Worm (Caenorhabditis elegans) whole organism, late embryonic: ENCODE measurements around the gene Y82E9BL.12.

ENCODE experiments used
- C38D4.7 ChIP-seq: fragments of 200-800 bp; sonication (Bioruptor generic); optimal IDR thresholded peaks from 2 replicates; lab custom pipeline; 2018; ENCODE audit warnings: mild to moderate bottlenecking, missing genetic modification characterization, moderate library complexity, missing compliant biosample characterization
- F13H6.1 ChIP-seq: sonication (generic microtip); optimal IDR thresholded peaks from 2 replicates; lab custom pipeline; 2016; ENCODE audit warnings: missing genetic modification characterization, missing compliant biosample characterization
- K09A11.1 ChIP-seq: sonication (generic microtip); optimal IDR thresholded peaks from 2 replicates; lab custom pipeline; 2017; ENCODE audit warnings: antibody characterized with exemption, mild to moderate bottlenecking, missing genetic modification characterization, missing compliant biosample characterization; ENCODE audit not compliant: insufficient read depth
- T23F11.4 ChIP-seq: fragments of 200-800 bp; sonication (Bioruptor generic); optimal IDR thresholded peaks from 2 replicates; lab custom pipeline; 2018; ENCODE audit warnings: mild to moderate bottlenecking, missing genetic modification characterization, missing compliant biosample characterization
- Y22D7AL.16 ChIP-seq: sonication (generic microtip); optimal IDR thresholded peaks from 2 replicates; lab custom pipeline; 2016; ENCODE audit warnings: missing genetic modification characterization, missing compliant biosample characterization
- ahr-1 ChIP-seq: sonication (generic microtip); optimal IDR thresholded peaks from 2 replicates; lab custom pipeline; 2016; ENCODE audit warnings: missing genetic modification characterization, missing compliant biosample characterization
- ceh-18 ChIP-seq: sonication (generic microtip); optimal IDR thresholded peaks from 2 replicates; lab custom pipeline; 2016; ENCODE audit warnings: missing genetic modification characterization, missing compliant biosample characterization
- ceh-19 ChIP-seq: fragments of 200-800 bp; sonication (Bioruptor generic); optimal IDR thresholded peaks from 2 replicates; lab custom pipeline; 2018; ENCODE audit warnings: mild to moderate bottlenecking, missing genetic modification characterization, missing compliant biosample characterization
- ceh-22 ChIP-seq: sonication (generic microtip); optimal IDR thresholded peaks from 2 replicates; lab custom pipeline; 2017; ENCODE audit warnings: missing biosample characterization, missing genetic modification characterization
- ceh-24 ChIP-seq: sonication (generic microtip); optimal IDR thresholded peaks from 2 replicates; lab custom pipeline; 2016; ENCODE audit warnings: mild to moderate bottlenecking, missing genetic modification characterization, missing compliant biosample characterization
- ceh-34 ChIP-seq: sonication (generic microtip); optimal IDR thresholded peaks from 2 replicates; lab custom pipeline; 2016; ENCODE audit warnings: mild to moderate bottlenecking, missing genetic modification characterization, missing compliant biosample characterization
- ceh-45 ChIP-seq: fragments of 200-800 bp; sonication (Bioruptor generic); IDR thresholded peaks from 2 replicates; pipeline ENCODE4 v1.3.6; 2022; ENCODE audit warnings: missing genetic modification reagents, missing genetic modification characterization, missing compliant biosample characterization
- ceh-48 ChIP-seq: sonication (generic microtip); optimal IDR thresholded peaks from 2 replicates; lab custom pipeline; 2016; ENCODE audit warnings: missing genetic modification characterization, inconsistent platforms, missing compliant biosample characterization
- ceh-6 ChIP-seq: fragments of 200-800 bp; sonication (Bioruptor generic); optimal IDR thresholded peaks from 2 replicates; lab custom pipeline; 2018; ENCODE audit warnings: mild to moderate bottlenecking, missing genetic modification characterization, missing compliant biosample characterization
- ceh-9 ChIP-seq: sonication (generic microtip); optimal IDR thresholded peaks from 2 replicates; lab custom pipeline; 2016; ENCODE audit warnings: mild to moderate bottlenecking, missing genetic modification characterization, inconsistent platforms, missing compliant biosample characterization
- che-1 ChIP-seq: sonication (generic microtip); optimal IDR thresholded peaks from 2 replicates; lab custom pipeline; 2016; ENCODE audit warnings: mild to moderate bottlenecking, missing genetic modification characterization, missing compliant biosample characterization
- fkh-6 ChIP-seq: sonication (generic microtip); optimal IDR thresholded peaks from 2 replicates; lab custom pipeline; 2016; ENCODE audit warnings: missing genetic modification characterization, missing compliant biosample characterization
- gmeb-2 ChIP-seq: sonication (generic microtip); optimal IDR thresholded peaks from 2 replicates; lab custom pipeline; 2016; ENCODE audit warnings: missing genetic modification characterization, inconsistent platforms, missing compliant biosample characterization
- hlh-15 ChIP-seq: sonication (generic microtip); optimal IDR thresholded peaks from 2 replicates; lab custom pipeline; 2016; ENCODE audit warnings: missing genetic modification characterization, missing compliant biosample characterization
- lim-6 ChIP-seq: sonication (generic microtip); optimal IDR thresholded peaks from 2 replicates; lab custom pipeline; 2016; ENCODE audit warnings: missing genetic modification characterization, missing compliant biosample characterization
- lin-11 ChIP-seq: fragments of 200-800 bp; sonication (Bioruptor generic); optimal IDR thresholded peaks from 2 replicates; lab custom pipeline; 2018; ENCODE audit warnings: mild to moderate bottlenecking, missing genetic modification characterization, missing compliant biosample characterization
- mec-3 ChIP-seq: sonication (generic microtip); optimal IDR thresholded peaks from 2 replicates; lab custom pipeline; 2016; ENCODE audit warnings: borderline replicate concordance, missing genetic modification characterization, missing compliant biosample characterization
- nfya-1 ChIP-seq: sonication (generic microtip); optimal IDR thresholded peaks from 2 replicates; lab custom pipeline; 2017; ENCODE audit warnings: missing genetic modification characterization, mild to moderate bottlenecking, missing compliant biosample characterization, antibody characterized with exemption, moderate library complexity
- nhr-232 ChIP-seq: sonication (generic microtip); optimal IDR thresholded peaks from 2 replicates; lab custom pipeline; 2016; ENCODE audit warnings: missing genetic modification characterization, missing compliant biosample characterization
- pag-3 ChIP-seq: sonication (generic microtip); optimal IDR thresholded peaks from 2 replicates; lab custom pipeline; 2016; ENCODE audit warnings: missing compliant biosample characterization, missing genetic modification characterization, borderline replicate concordance
- pax-1 ChIP-seq: fragments of 150-350 bp; optimal IDR thresholded peaks from 2 replicates; lab custom pipeline; 2014; ENCODE audit warnings: missing biosample characterization, missing genetic modification characterization
- pha-2 ChIP-seq: sonication (generic microtip); optimal IDR thresholded peaks from 2 replicates; lab custom pipeline; 2017; ENCODE audit warnings: mild to moderate bottlenecking, missing genetic modification characterization, missing compliant biosample characterization
- pqm-1 ChIP-seq: sonication (generic microtip); optimal IDR thresholded peaks from 2 replicates; lab custom pipeline; 2016; ENCODE audit warnings: missing genetic modification characterization, missing compliant biosample characterization
- pros-1 ChIP-seq: fragments of 150-350 bp; optimal IDR thresholded peaks from 2 replicates; lab custom pipeline; 2014; ENCODE audit warnings: missing biosample characterization, missing genetic modification reagents, missing genetic modification characterization
- ref-2 ChIP-seq: sonication (generic microtip); optimal IDR thresholded peaks from 2 replicates; lab custom pipeline; 2016; ENCODE audit warnings: missing genetic modification characterization, missing compliant biosample characterization
- sdc-2 ChIP-seq: sonication (generic microtip); optimal IDR thresholded peaks from 2 replicates; lab custom pipeline; 2016; ENCODE audit warnings: missing genotype, missing genetic modification characterization, missing compliant biosample characterization
- sox-2 ChIP-seq: fragments of 200-800 bp; sonication (Bioruptor generic); IDR thresholded peaks from 2 replicates; pipeline ENCODE4 v1.3.6; 2022; ENCODE audit warnings: missing genetic modification reagents, missing genetic modification characterization, missing compliant biosample characterization
- syd-9 ChIP-seq: sonication (generic microtip); optimal IDR thresholded peaks from 2 replicates; lab custom pipeline; 2016; ENCODE audit warnings: mild to moderate bottlenecking, missing genetic modification characterization, moderate library complexity, missing compliant biosample characterization
- tbx-2 ChIP-seq: sonication (generic microtip); optimal IDR thresholded peaks from 2 replicates; lab custom pipeline; 2016; ENCODE audit warnings: missing genetic modification characterization, missing compliant biosample characterization
- zip-5 ChIP-seq: sonication (generic microtip); optimal IDR thresholded peaks from 2 replicates; lab custom pipeline; 2016; ENCODE audit warnings: missing genetic modification characterization, missing compliant biosample characterization
- ztf-16 ChIP-seq: sonication (generic microtip); optimal IDR thresholded peaks from 2 replicates; lab custom pipeline; 2017; ENCODE audit warnings: missing genetic modification characterization, missing compliant biosample characterization

Y82E9BL.12 gene

ce11 chrIII:1347539-1347938 is 38.6 kb downstream of the Y82E9BL.12 start, which contains the start of gene Y82E9BL.5:
Gene Y82E9BL.5, minus strand, starts transcription at chrIII:1347639.
- TF ChIP-seq ref-2 (tag; lab: Kevin White, UChicago) = no peak
- no peak for TF ChIP-seq ceh-22 (tag; lab: Kevin White, UChicago)
- TF ChIP-seq ceh-48 (tag; lab: Kevin White, UChicago) = no peak

DNA sequence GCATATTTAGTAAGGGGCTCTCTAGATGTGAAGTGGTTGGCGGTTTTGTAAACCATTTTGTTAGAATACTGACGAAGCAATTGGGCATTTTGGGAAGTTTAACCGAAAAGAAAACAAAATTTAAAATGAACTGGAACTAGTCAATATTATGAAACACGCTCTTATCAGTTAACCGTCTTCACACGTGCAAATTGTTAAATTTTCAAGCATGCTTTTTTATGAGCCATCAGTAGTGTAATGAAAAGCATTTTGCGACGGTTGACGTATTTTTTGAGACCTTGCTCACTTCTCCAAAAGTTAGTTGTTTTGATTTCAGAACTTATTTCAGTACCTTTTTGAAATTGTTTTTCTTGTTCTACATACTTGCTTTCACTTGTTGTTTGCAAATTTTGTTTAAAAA is 40.3 kb downstream of the Y82E9BL.12 start, which contains the start of gene fbxa-25:
TSS of gene fbxa-25 (minus strand) at position 138 of the 400 bp plus-strand sequence.
- no peak for TF ChIP-seq lim-6
- TF ChIP-seq pag-3 = no peak
- TF ChIP-seq pqm-1 (tag; lab: Kevin White, UChicago) = no peak
- no peak for TF ChIP-seq syd-9 (tag; lab: Kevin White, UChicago)
- TF ChIP-seq nhr-232 = no peak
- TF ChIP-seq K09A11.1 (tag; lab: Kevin White, UChicago) = no peak
- no peak for TF ChIP-seq tbx-2 (tag; lab: Kevin White, UChicago)
- no peak for TF ChIP-seq ref-2 (tag; lab: Kevin White, UChicago)
- no peak for TF ChIP-seq sox-2 (GFP tag; lab: Robert Waterston, UW)
- TF ChIP-seq F13H6.1 (tag; lab: Kevin White, UChicago) = no peak
- TF ChIP-seq ceh-6 (GFP tag; lab: Kevin White, UChicago) = no peak
- TF ChIP-seq T23F11.4 (GFP tag; lab: Kevin White, UChicago) = no peak
- no peak for TF ChIP-seq pros-1 (tag; lab: Kevin White, UChicago)
- TF ChIP-seq ceh-18 (tag; lab: Kevin White, UChicago) = no peak
- TF ChIP-seq nfya-1 = no peak
- TF ChIP-seq ceh-34 (tag; lab: Kevin White, UChicago) = no peak
- TF ChIP-seq Y22D7AL.16 (tag; lab: Kevin White, UChicago) = no peak
- no peak for TF ChIP-seq ztf-16

- TF ChIP-seq ceh-22 (tag; lab: Kevin White, UChicago) = no peak
These were observed 41.8 kb downstream of the Y82E9BL.12 start, which contains the start of gene Y82E9BL.3 for ce11 chrIII:1350745-1351144. Gene Y82E9BL.3, minus strand, starts transcription at chrIII:1350845.

DNA sequence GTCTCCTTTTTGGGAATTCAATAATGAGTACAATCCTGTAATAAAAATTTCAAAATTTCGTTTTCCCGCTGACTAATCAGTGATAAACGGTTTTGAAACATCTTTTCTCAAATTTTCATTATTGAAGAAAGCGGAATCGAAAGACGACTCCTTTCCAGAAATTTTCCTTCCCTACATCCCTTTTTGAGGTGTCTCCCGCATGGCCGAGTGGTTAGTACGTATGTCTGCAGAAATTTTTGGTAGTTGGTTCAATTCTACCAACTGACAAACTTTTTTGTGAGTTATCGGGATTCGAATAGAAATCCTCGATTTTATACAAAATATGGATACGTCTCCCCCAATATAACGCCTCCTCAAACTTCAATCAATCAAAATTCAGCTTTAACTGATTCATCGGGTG is 45.5 kb downstream of the Y82E9BL.12 start:
- TF ChIP-seq ceh-45 (GFP tag; lab: Robert Waterston, UW) (no peak), pqm-1 (tag; lab: Kevin White, UChicago) (no peak), sdc-2 (tag; lab: Kevin White, UChicago) (no peak), hlh-15 (no peak), K09A11.1 (tag; lab: Kevin White, UChicago) (no peak), pax-1 (tag; lab: Kevin White, UChicago) (no peak), pha-2 (tag; lab: Kevin White, UChicago) (no peak), fkh-6 (no peak), lin-11 (tag; lab: Kevin White, UChicago) (no peak), ceh-24 (no peak), ceh-6 (GFP tag; lab: Kevin White, UChicago) (no peak), zip-5 (no peak), ceh-19 (GFP tag; lab: Kevin White, UChicago) (no peak), ceh-9 (tag; lab: Kevin White, UChicago) (no peak), che-1 (no peak), ref-2 (tag; lab: Kevin White, UChicago) (no peak), ahr-1 (tag; lab: Kevin White, UChicago) (no peak)
- TF ChIP-seq, all 69 proteins: peak for 0

- TF ChIP-seq ceh-48 (tag; lab: Kevin White, UChicago) (no peak), C38D4.7 (no peak), pqm-1 (tag; lab: Kevin White, UChicago) (no peak), ceh-22 (tag; lab: Kevin White, UChicago) (no peak), lin-11 (tag; lab: Kevin White, UChicago) (no peak), pax-1 (tag; lab: Kevin White, UChicago) (no peak), nhr-232 (no peak), sdc-2 (tag; lab: Kevin White, UChicago) (no peak), gmeb-2 (tag; lab: Kevin White, UChicago) (no peak), F13H6.1 (tag; lab: Kevin White, UChicago) (no peak), mec-3 (tag; lab: Kevin White, UChicago) (no peak)
These were observed 46.3 kb downstream of the Y82E9BL.12 start, which contains the start of gene Y82E9BL.1 for ce11 chrIII:1355320-1355719. Gene Y82E9BL.1, minus strand, starts transcription at chrIII:1355420.
